Worm (Caenorhabditis elegans) whole organism, mixed stage, embryonic: ENCODE data around the gene sdhd-1.

Experiments
- elt-1 ChIP-seq: sonication (generic microtip); optimal IDR thresholded peaks from 2 replicates; lab custom pipeline; 2017; ENCODE audit warnings: missing genetic modification characterization, mild to moderate bottlenecking, missing compliant biosample characterization, antibody characterized with exemption, moderate library complexity, borderline replicate concordance; ENCODE audit not compliant: insufficient read depth
- lin-32 ChIP-seq: fragments of 200-800 bp; sonication (Bioruptor generic); optimal IDR thresholded peaks from 2 replicates; lab custom pipeline; 2018; ENCODE audit warnings: mild to moderate bottlenecking, missing genetic modification characterization, missing compliant biosample characterization
- ztf-11 ChIP-seq: fragments of 150-350 bp; optimal IDR thresholded peaks from 2 replicates; lab custom pipeline; 2014; ENCODE audit warnings: missing biosample characterization, missing genetic modification characterization

DNA sequence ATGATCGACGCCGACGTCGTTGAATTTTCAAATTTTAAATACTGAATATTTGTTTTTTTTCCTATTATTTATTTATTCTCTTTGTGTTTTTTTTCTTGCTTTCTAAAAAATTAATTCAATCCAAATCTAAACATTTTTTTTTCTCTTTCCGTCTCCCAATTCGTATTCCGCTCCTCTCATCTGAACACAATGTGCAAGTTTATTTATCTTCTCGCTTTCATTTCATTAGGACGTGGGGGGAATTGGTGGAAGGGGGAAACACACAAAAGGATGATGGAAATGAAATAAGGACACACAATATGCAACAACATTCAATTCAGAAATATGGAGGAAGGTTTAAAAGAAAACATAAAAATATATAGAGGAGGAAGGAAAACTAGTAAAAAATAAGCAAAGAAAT lies 21.9 kb downstream of the sdhd-1 start:
- no peak for TF ChIP-seq ztf-11 (tag; lab: Kevin White, UChicago)
- no peak for TF ChIP-seq lin-32
- no peak for TF ChIP-seq elt-1
